Worm (Caenorhabditis elegans): ENCODE results near the gene mrps-35.
"Not testable (repeated sequence)": the region's sequence is repeated elsewhere in the genome, so short reads cannot be mapped to it uniquely, and the experiment has no call there.

- not testable (repeated sequence) for TF ChIP-seq ama-1 (optimal IDR thresholded peaks at IDR 0.05); unc-42 (tag; optimal IDR thresholded peaks at IDR 0.05); fax-1 (tag; optimal IDR thresholded peaks at IDR 0.05); ceh-9 (tag; optimal IDR thresholded peaks at IDR 0.05); nfya-1 (tag; optimal IDR thresholded peaks at IDR 0.05); elt-2 (tag; optimal IDR thresholded peaks at IDR 0.05); unc-55 (GFP tag; optimal IDR thresholded peaks at IDR 0.05); pqm-1 (tag; optimal IDR thresholded peaks at IDR 0.05); che-1 (tag; optimal IDR thresholded peaks at IDR 0.05); tbx-2 (tag; optimal IDR thresholded peaks at IDR 0.05); Y22D7AL.16 (tag; optimal IDR thresholded peaks at IDR 0.05); ceh-6 (GFP tag; optimal IDR thresholded peaks at IDR 0.05); hlh-30 (tag; optimal IDR thresholded peaks at IDR 0.05; ENCODE audit: insufficient read depth)
Measured at ce11 chrV:18984656-18985055, 3.5 kb downstream of the mrps-35 start.
